Fruit fly (Drosophila melanogaster) whole organism: ENCODE data around the gene Mst89B.

ENCODE experiments used
- Dll ChIP-seq: fragments of >200 bp; optimal IDR thresholded peaks from 2 replicates; lab custom pipeline; 2017
- psq ChIP-seq: fragments of >200 bp; optimal IDR thresholded peaks from 2 replicates; lab custom pipeline; 2017

dm6 chr3R:16316747-16317146, 49.9 kb downstream of the Mst89B start:
- TF ChIP-seq psq (lab: Kevin White, UChicago) (no peak), Dll (no peak)
